Worm (Caenorhabditis elegans) whole organism, L1 larva: ENCODE results near the gene bli-5.

ENCODE experiments used
- C04F5.9 ChIP-seq: sonication (generic microtip); optimal IDR thresholded peaks from 2 replicates; lab custom pipeline; 2016; ENCODE audit warnings: missing genetic modification characterization, missing compliant biosample characterization
- C16A3.4 ChIP-seq: fragments of 150-350 bp; optimal IDR thresholded peaks from 2 replicates; lab custom pipeline; 2014; ENCODE audit warnings: missing biosample characterization, missing genetic modification characterization
- C34B4.2 ChIP-seq: sonication (generic microtip); optimal IDR thresholded peaks from 2 replicates; lab custom pipeline; 2017; ENCODE audit warnings: mild to moderate bottlenecking, missing genetic modification characterization, missing compliant biosample characterization
- F16B12.6 ChIP-seq: fragments of 150-350 bp; optimal IDR thresholded peaks from 2 replicates; lab custom pipeline; 2014; ENCODE audit warnings: missing biosample characterization, missing genetic modification characterization
- Y116A8C.19 ChIP-seq: sonication (generic microtip); optimal IDR thresholded peaks from 2 replicates; lab custom pipeline; 2016; ENCODE audit warnings: missing compliant biosample characterization, missing genetic modification characterization, borderline replicate concordance
- aly-2 ChIP-seq: fragments of 150-350 bp; optimal IDR thresholded peaks from 2 replicates; lab custom pipeline; 2014; ENCODE audit warnings: missing biosample characterization, missing genetic modification characterization
- blmp-1 ChIP-seq: fragments of 150-350 bp; optimal IDR thresholded peaks from 2 replicates; lab custom pipeline; 2014; ENCODE audit warnings: missing biosample characterization, missing genetic modification characterization
- ceh-63 ChIP-seq: fragments of 200-800 bp; sonication (Bioruptor generic); optimal IDR thresholded peaks from 2 replicates; lab custom pipeline; 2018; ENCODE audit warnings: mild to moderate bottlenecking, missing genetic modification characterization, missing compliant biosample characterization
- ceh-8 ChIP-seq: fragments of 200-800 bp; sonication (Bioruptor generic); optimal IDR thresholded peaks from 2 replicates; lab custom pipeline; 2018; ENCODE audit warnings: mild to moderate bottlenecking, missing genetic modification characterization, moderate library complexity, missing compliant biosample characterization
- ceh-82 ChIP-seq, 3 experiments: fragments of 150-350 bp in 1 of 3; sonication (generic microtip) in 2 of 3; optimal IDR thresholded peaks; 2 replicates each; lab custom pipeline; 2014 to 2017; ENCODE audit warnings: missing biosample characterization in 3 of 3, missing genetic modification characterization in 3 of 3
- ceh-88 ChIP-seq: fragments of 200-800 bp; sonication (Bioruptor generic); IDR thresholded peaks from 2 replicates; pipeline ENCODE4 v1.3.6; 2022; ENCODE audit warnings: missing genetic modification characterization, missing compliant biosample characterization
- dpl-1 ChIP-seq, 3 experiments: fragments of 150-350 bp in 2 of 3; sonication (generic microtip) in 1 of 3; optimal IDR thresholded peaks; 2 replicates each; lab custom pipeline; 2014 to 2017; ENCODE audit warnings: missing biosample characterization in 3 of 3, missing genetic modification characterization in 3 of 3, missing genetic modification reagents in 3 of 3
- dsc-1 ChIP-seq: sonication (generic microtip); optimal IDR thresholded peaks from 2 replicates; lab custom pipeline; 2016; ENCODE audit warnings: mild to moderate bottlenecking, missing genetic modification characterization, missing compliant biosample characterization
- efl-1 ChIP-seq, 4 experiments: fragments of 150-350 bp; optimal IDR thresholded peaks in 3 of 4; peaks in 1 of 4; 1 replicate in 1 of 4; 2 replicates in 3 of 4; lab custom pipeline; 2014; ENCODE audit warnings: missing biosample characterization in 2 of 4, missing genetic modification characterization in 2 of 4, missing genetic modification reagents in 2 of 4
- egl-13 ChIP-seq: sonication (generic microtip); optimal IDR thresholded peaks from 2 replicates; lab custom pipeline; 2016; ENCODE audit warnings: missing genotype, missing genetic modification reagents, missing genetic modification characterization, missing compliant biosample characterization
- fkh-10 ChIP-seq: sonication (generic microtip); optimal IDR thresholded peaks from 2 replicates; lab custom pipeline; 2017; ENCODE audit warnings: missing biosample characterization, missing genetic modification reagents, missing genetic modification characterization
- fkh-4 ChIP-seq: sonication (generic microtip); optimal IDR thresholded peaks from 2 replicates; lab custom pipeline; 2016; ENCODE audit warnings: missing compliant biosample characterization, missing genetic modification characterization, borderline replicate concordance
- hlh-17 ChIP-seq: fragments of 200-800 bp; sonication (Bioruptor generic); optimal IDR thresholded peaks from 2 replicates; lab custom pipeline; 2018; ENCODE audit warnings: missing genetic modification characterization, mild to moderate bottlenecking, missing compliant biosample characterization, moderate library complexity, borderline replicate concordance
- irx-1 ChIP-seq: sonication (generic microtip); optimal IDR thresholded peaks from 2 replicates; lab custom pipeline; 2016; ENCODE audit warnings: missing genetic modification characterization, missing compliant biosample characterization
- isw-1 ChIP-seq: fragments of 200-800 bp; sonication (Bioruptor generic); IDR thresholded peaks from 2 replicates; pipeline ENCODE4 v1.3.6; 2022; ENCODE audit warnings: missing genetic modification characterization, missing compliant biosample characterization
- jun-1 ChIP-seq: fragments of 150-350 bp; optimal IDR thresholded peaks from 2 replicates; lab custom pipeline; 2014; ENCODE audit warnings: missing biosample characterization, missing genetic modification reagents, missing genetic modification characterization
- lin-13 ChIP-seq: fragments of 150-350 bp; optimal IDR thresholded peaks from 2 replicates; lab custom pipeline; 2014; ENCODE audit warnings: missing biosample characterization, missing genetic modification reagents, missing genetic modification characterization
- lin-14 ChIP-seq: fragments of 200-800 bp; sonication (Bioruptor generic); optimal IDR thresholded peaks from 2 replicates; lab custom pipeline; 2018; ENCODE audit warnings: mild to moderate bottlenecking, missing genetic modification characterization, moderate library complexity, missing compliant biosample characterization
- lin-15B ChIP-seq: fragments of 150-350 bp; sonication (generic microtip); optimal IDR thresholded peaks from 3 replicates; lab custom pipeline; 2014; ENCODE audit warnings: missing biosample characterization, missing genetic modification characterization
- lin-35 ChIP-seq, 2 experiments: fragments of 150-350 bp; optimal IDR thresholded peaks; 2 replicates each; lab custom pipeline; 2014; ENCODE audit warnings: missing biosample characterization in 2 of 2, missing genetic modification characterization in 2 of 2, missing genetic modification reagents in 2 of 2
- lir-3 ChIP-seq: sonication (generic microtip); optimal IDR thresholded peaks from 2 replicates; lab custom pipeline; 2016; ENCODE audit warnings: mild to moderate bottlenecking, missing genetic modification characterization, moderate library complexity, missing compliant biosample characterization; ENCODE audit not compliant: poor library complexity
- lsy-2 ChIP-seq, 2 experiments: fragments of 150-350 bp; optimal IDR thresholded peaks; 2 replicates each; lab custom pipeline; 2014; ENCODE audit warnings: missing biosample characterization in 2 of 2, missing genetic modification characterization in 2 of 2
- mab-9 ChIP-seq: fragments of 200-800 bp; sonication (Bioruptor generic); IDR thresholded peaks from 2 replicates; pipeline ENCODE4 v1.3.6; 2022; ENCODE audit warnings: missing genetic modification reagents, missing genetic modification characterization, missing compliant biosample characterization
- mep-1 ChIP-seq: fragments of 150-350 bp; optimal IDR thresholded peaks from 2 replicates; lab custom pipeline; 2014; ENCODE audit warnings: missing biosample characterization, missing genetic modification characterization
- nhr-19 ChIP-seq: fragments of 200-800 bp; sonication (Bioruptor generic); conservative IDR thresholded peaks from 2 replicates; pipeline ENCODE4 v1.3.6; 2022; ENCODE audit warnings: missing genetic modification characterization, missing compliant biosample characterization
- nhr-237 ChIP-seq: fragments of 150-350 bp; optimal IDR thresholded peaks from 2 replicates; lab custom pipeline; 2014; ENCODE audit warnings: missing biosample characterization, missing genetic modification characterization
- nhr-47 ChIP-seq: sonication (generic microtip); optimal IDR thresholded peaks from 2 replicates; lab custom pipeline; 2016; ENCODE audit warnings: mild to moderate bottlenecking, missing genetic modification characterization, moderate library complexity, missing compliant biosample characterization
- nhr-71 ChIP-seq: sonication (generic microtip); optimal IDR thresholded peaks from 2 replicates; lab custom pipeline; 2016; ENCODE audit warnings: mild to moderate bottlenecking, missing genetic modification characterization, moderate library complexity, missing compliant biosample characterization
- nhr-85 ChIP-seq: sonication (generic microtip); peaks from one replicate; lab custom pipeline; 2016; ENCODE audit warnings: missing genetic modification characterization, inconsistent platforms, missing compliant biosample characterization
- nhr-90 ChIP-seq: sonication (generic microtip); optimal IDR thresholded peaks from 2 replicates; lab custom pipeline; 2016; ENCODE audit warnings: mild to moderate bottlenecking, missing genetic modification characterization, missing compliant biosample characterization; ENCODE audit not compliant: poor library complexity
- pax-3 ChIP-seq: fragments of 200-800 bp; sonication (Bioruptor generic); optimal IDR thresholded peaks from 2 replicates; lab custom pipeline; 2018; ENCODE audit warnings: mild to moderate bottlenecking, missing genetic modification characterization, moderate library complexity, missing compliant biosample characterization
- rnt-1 ChIP-seq: sonication (generic microtip); optimal IDR thresholded peaks from 2 replicates; lab custom pipeline; 2016; ENCODE audit warnings: mild to moderate bottlenecking, missing genetic modification characterization, moderate library complexity, missing compliant biosample characterization
- snu-23 ChIP-seq: sonication (generic microtip); optimal IDR thresholded peaks from 2 replicates; lab custom pipeline; 2016; ENCODE audit warnings: missing genetic modification characterization, missing compliant biosample characterization
- swsn-7 ChIP-seq: sonication (generic microtip); optimal IDR thresholded peaks from 2 replicates; lab custom pipeline; 2016; ENCODE audit warnings: missing genetic modification characterization, missing compliant biosample characterization
- tbx-2 ChIP-seq: sonication (generic microtip); optimal IDR thresholded peaks from 2 replicates; lab custom pipeline; 2016; ENCODE audit warnings: missing genetic modification characterization, missing compliant biosample characterization
- unc-30 ChIP-seq: sonication (generic microtip); optimal IDR thresholded peaks from 2 replicates; lab custom pipeline; 2017; ENCODE audit warnings: missing biosample characterization, missing genetic modification characterization
- unc-98 ChIP-seq: fragments of 200-800 bp; sonication (Bioruptor generic); IDR thresholded peaks from 2 replicates; pipeline ENCODE4 v1.3.6; 2022; ENCODE audit warnings: missing genetic modification characterization, missing compliant biosample characterization
- vab-15 ChIP-seq: sonication (generic microtip); optimal IDR thresholded peaks from 2 replicates; lab custom pipeline; 2017; ENCODE audit warnings: missing genotype, mild to moderate bottlenecking, missing genetic modification characterization, missing compliant biosample characterization
- xbp-1 ChIP-seq: sonication (generic microtip); optimal IDR thresholded peaks from 2 replicates; lab custom pipeline; 2016; ENCODE audit warnings: missing genetic modification characterization, missing compliant biosample characterization
- zag-1 ChIP-seq: fragments of 150-350 bp; optimal IDR thresholded peaks from 2 replicates; lab custom pipeline; 2014; ENCODE audit warnings: missing biosample characterization, missing genetic modification characterization

The bli-5 gene

DNA sequence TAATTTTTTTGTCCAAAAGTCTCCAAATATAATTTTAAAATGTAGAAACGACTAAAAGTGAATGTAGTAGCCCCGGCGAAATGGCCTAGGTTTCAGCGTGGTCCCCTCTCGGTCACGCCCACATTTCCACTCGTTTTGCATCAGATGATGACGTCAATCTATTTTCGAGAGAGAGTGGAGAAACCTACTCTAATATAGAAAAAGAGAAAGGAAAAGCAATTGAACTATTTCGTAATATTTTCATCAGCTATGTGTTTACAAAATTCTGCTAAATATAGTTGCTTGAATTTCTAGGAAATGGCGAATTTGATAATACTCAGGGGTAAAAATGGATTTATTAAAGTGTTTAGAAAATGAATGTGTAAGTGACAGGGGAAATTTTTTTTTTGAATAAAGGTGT, 26.2 kb upstream of the bli-5 start (continued):
- peak in 1 of 2 experiments; percentile 48 for TF ChIP-seq lin-35 (GFP tag; optimal IDR thresholded peaks at IDR 0.05; lab: Kevin White, UChicago)
- no peak for TF ChIP-seq ceh-88
- TF ChIP-seq mep-1 (tag; lab: Kevin White, UChicago), result peak; percentile 50
- TF ChIP-seq mab-9 (GFP tag; lab: Robert Waterston, UW), result no peak
- TF ChIP-seq C34B4.2 (tag; lab: Kevin White, UChicago), result no peak
- no peak for TF ChIP-seq vab-15 (tag; lab: Kevin White, UChicago)
- peak; percentile 10 for TF ChIP-seq blmp-1 (tag; lab: Kevin White, UChicago)
- no peak for TF ChIP-seq lin-14
- TF ChIP-seq jun-1 (tag; lab: Kevin White, UChicago), result no peak
- TF ChIP-seq unc-98 (GFP tag; lab: Robert Waterston, UW), result no peak
- TF ChIP-seq nhr-47 (tag; lab: Kevin White, UChicago), result peak; percentile 51
- peak; percentile 31 for TF ChIP-seq fkh-10 (GFP tag; lab: Kevin White, UChicago)
- TF ChIP-seq efl-1 (optimal IDR thresholded peaks at IDR 0.05; lab: Kevin White, UChicago), result peak; percentile 27
- TF ChIP-seq efl-1 (GFP tag; optimal IDR thresholded peaks at IDR 0.05 in 1 of 2; lab: Kevin White, UChicago), result peak; percentile 31 to 57
- TF ChIP-seq nhr-71 (tag; lab: Kevin White, UChicago), result peak; percentile 73
- TF ChIP-seq C16A3.4 (tag; lab: Kevin White, UChicago), result no peak
- TF ChIP-seq hlh-17, result no peak
- peak; percentile 32 for TF ChIP-seq lir-3 (tag; lab: Kevin White, UChicago)
- TF ChIP-seq C04F5.9 (tag; lab: Kevin White, UChicago), result no peak
- TF ChIP-seq swsn-7 (tag; lab: Kevin White, UChicago), result peak; percentile 32
- no peak for TF ChIP-seq Y116A8C.19 (tag; lab: Kevin White, UChicago)
- no peak for TF ChIP-seq rnt-1 (tag; lab: Kevin White, UChicago)
- TF ChIP-seq xbp-1 (tag; lab: Kevin White, UChicago), result peak; percentile 22
- peak in 2 of 3 experiments; percentile 4 to 41 for TF ChIP-seq ceh-82 (tag; optimal IDR thresholded peaks at IDR 0.05; lab: Kevin White, UChicago)

DNA sequence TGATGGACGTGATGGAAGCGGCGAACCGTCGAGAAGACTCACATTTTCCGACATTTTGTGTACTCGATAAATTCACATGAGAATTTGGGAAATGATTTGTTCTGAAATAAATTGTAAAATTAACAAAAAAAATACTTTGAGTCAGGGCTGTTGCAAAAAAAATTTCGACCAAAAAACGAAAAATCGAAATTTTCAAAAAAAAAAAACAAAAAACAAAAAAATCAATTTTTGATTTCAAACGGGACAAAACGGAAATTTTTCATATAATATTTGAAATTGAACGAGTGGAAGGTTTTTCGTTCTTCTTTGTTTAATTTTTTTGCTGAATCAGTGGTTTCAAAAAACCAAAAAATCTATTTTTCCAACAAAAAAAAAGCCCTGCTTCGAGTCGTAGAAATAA, 25.6 kb upstream of the bli-5 start, which contains the start of gene cua-1:
cua-1 (minus strand) TSS at position 101 of the 400 bp plus-strand sequence.
- TF ChIP-seq C04F5.9 (tag; lab: Kevin White, UChicago) (no peak), irx-1 (tag; lab: Kevin White, UChicago) (no peak), aly-2 (tag; lab: Kevin White, UChicago) (no peak), tbx-2 (no peak), xbp-1 (tag; lab: Kevin White, UChicago) (no peak), nhr-19 (GFP tag; lab: Robert Waterston, UW) (no peak), nhr-85 (tag; lab: Kevin White, UChicago) (no peak), ceh-8 (GFP tag; lab: Kevin White, UChicago) (no peak)

DNA sequence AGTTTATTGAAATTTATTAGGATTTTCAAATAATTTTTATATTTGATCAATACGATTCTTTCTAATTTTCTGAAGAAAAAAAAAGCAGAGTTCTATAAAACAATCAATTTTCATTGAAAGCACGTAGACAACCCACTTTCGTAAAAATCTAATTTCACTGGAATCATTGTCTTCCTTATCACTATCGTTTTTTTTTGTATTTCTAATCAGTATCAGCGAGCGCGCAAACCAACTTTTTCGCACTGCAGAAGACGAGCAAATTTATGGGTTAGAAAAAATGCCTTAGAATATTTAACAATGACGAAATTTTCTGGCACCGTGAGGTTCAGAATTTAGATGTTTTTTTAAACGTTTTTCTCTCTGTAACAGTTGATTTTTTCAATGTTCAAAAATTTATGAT, 23.3 kb upstream of the bli-5 start:
- TF ChIP-seq C34B4.2 (tag; lab: Kevin White, UChicago), result no peak

ce11 chrIII:13439415-13439814, 9.8 kb upstream of the bli-5 start, which contains the start of gene ciao-2B:
ciao-2B (minus strand) TSS chrIII:13439544.
- TF ChIP-seq lsy-2 (tag; optimal IDR thresholded peaks at IDR 0.05; lab: Kevin White, UChicago), result peak; percentile 38 to 71
- peak; percentile 5 for TF ChIP-seq fkh-4 (tag; lab: Kevin White, UChicago)
- peak; percentile 19 for TF ChIP-seq xbp-1 (tag; lab: Kevin White, UChicago)
- TF ChIP-seq nhr-85 (tag; lab: Kevin White, UChicago), result peak; percentile 66
- peak; percentile 9; the same call in 1 of the 2 replicates for TF ChIP-seq unc-98 (GFP tag; lab: Robert Waterston, UW)
- no peak for TF ChIP-seq pax-3
- peak; percentile 62 for TF ChIP-seq nhr-90 (tag; lab: Kevin White, UChicago)
- peak; percentile 70 for TF ChIP-seq nhr-47 (tag; lab: Kevin White, UChicago)
- no peak for TF ChIP-seq zag-1
- TF ChIP-seq mep-1 (tag; lab: Kevin White, UChicago), result peak; percentile 0
- peak; percentile 29 for TF ChIP-seq snu-23 (GFP tag; lab: Kevin White, UChicago)
- TF ChIP-seq isw-1, result 0 out of 2 replicates have a peak, but pooled peaks have one; percentile 22
- no peak for TF ChIP-seq lin-15B
- TF ChIP-seq nhr-71 (tag; lab: Kevin White, UChicago), result peak; percentile 58
- no peak for TF ChIP-seq nhr-237 (tag; lab: Kevin White, UChicago)
- TF ChIP-seq irx-1 (tag; lab: Kevin White, UChicago), result peak; percentile 55
- TF ChIP-seq F16B12.6 (tag; lab: Kevin White, UChicago), result no peak
- TF ChIP-seq dsc-1 (tag; lab: Kevin White, UChicago), result peak; percentile 52
- TF ChIP-seq dpl-1 (GFP tag; optimal IDR thresholded peaks at IDR 0.05; lab: Kevin White, UChicago), result peak; percentile 79 to 89 (median 87)
- TF ChIP-seq unc-30 (tag; lab: Kevin White, UChicago), result no peak
- TF ChIP-seq ceh-63 (GFP tag; lab: Kevin White, UChicago), result no peak
- TF ChIP-seq lin-13 (GFP tag; lab: Kevin White, UChicago), result no peak
- peak; percentile 15 for TF ChIP-seq egl-13 (tag; lab: Kevin White, UChicago)
- no peak for TF ChIP-seq blmp-1 (tag; lab: Kevin White, UChicago)
